Fruit fly (Drosophila melanogaster) whole organism, larva: ENCODE measurements around the gene CG45490.
"Not testable (repeated sequence)": the region's sequence is repeated elsewhere in the genome, so short reads cannot be mapped to it uniquely, and the experiment has no call there.

Source experiments
- noc ChIP-seq: fragments of 200-800 bp; sonication (Bioruptor generic); optimal IDR thresholded peaks from 3 replicates; lab custom pipeline; 2019; ENCODE audit warnings: missing biosample characterization, mild to moderate bottlenecking, missing genetic modification characterization, moderate library complexity

CG45490 gene

dm6 chrX:19934194-19934593, at the start of gene CG45490:
Gene CG45490, minus strand, starts transcription at chrX:19934294.
- TF ChIP-seq noc (tag; lab: Kevin White, UChicago), result not testable (repeated sequence)

dm6 chrX:19964215-19964614, 30.1 kb upstream of the CG45490 start:
- peak; percentile 34 for TF ChIP-seq noc (tag; lab: Kevin White, UChicago)

dm6 chrX:19960881-19961347, 26.8 kb upstream of the CG45490 start, which contains the start of gene Nep3:
Gene Nep3, plus strand, starts transcription at chrX:19961297.
- TF ChIP-seq noc (tag; lab: Kevin White, UChicago), result no peak

dm6 chrX:19959353-19959969, 25.4 kb upstream of the CG45490 start, which contains the start of gene CG12655:
Gene CG12655, minus strand, starts transcription at chrX:19959403.
- no peak for TF ChIP-seq noc (tag; lab: Kevin White, UChicago)

- TF ChIP-seq noc (tag; lab: Kevin White, UChicago), result not testable (repeated sequence)
These were observed 24.1 kb upstream of the CG45490 start, which contains the start of gene CG43784 for dm6 chrX:19958242-19958641. Gene CG43784, minus strand, starts transcription at chrX:19958342.

- TF ChIP-seq noc (tag; lab: Kevin White, UChicago), result not testable (repeated sequence)
These were observed 19.4 kb upstream of the CG45490 start, which contains the start of gene CG45494 for dm6 chrX:19953508-19953907. Gene CG45494, minus strand, starts transcription at chrX:19953608.

- not testable (repeated sequence) for TF ChIP-seq noc (tag; lab: Kevin White, UChicago)
These were observed 14.7 kb upstream of the CG45490 start, which contains the start of gene CG45493 for dm6 chrX:19948773-19949172. Gene CG45493, minus strand, starts transcription at chrX:19948873.

- not testable (repeated sequence) for TF ChIP-seq noc (tag; lab: Kevin White, UChicago)
These were observed 10.0 kb upstream of the CG45490 start, which contains the start of gene CG45492 for dm6 chrX:19944047-19944446. Gene CG45492, minus strand, starts transcription at chrX:19944147.

- not testable (repeated sequence) for TF ChIP-seq noc (tag; lab: Kevin White, UChicago)
These were observed 4.8 kb upstream of the CG45490 start, which contains the start of gene CG45491 for dm6 chrX:19938894-19939293. Gene CG45491, minus strand, starts transcription at chrX:19938994.

- not testable (repeated sequence) for TF ChIP-seq noc (tag; lab: Kevin White, UChicago)
These were observed 5.0 kb downstream of the CG45490 start, which contains the start of gene CG45489 for dm6 chrX:19929078-19929477. Gene CG45489, minus strand, starts transcription at chrX:19929178.

- TF ChIP-seq noc (tag; lab: Kevin White, UChicago), result not testable (repeated sequence)
These were observed 13.8 kb downstream of the CG45490 start, which contains the start of gene CG45488 for dm6 chrX:19920335-19920734. Gene CG45488, minus strand, starts transcription at chrX:19920435.

- not testable (repeated sequence) for TF ChIP-seq noc (tag; lab: Kevin White, UChicago)
These were observed 18.9 kb downstream of the CG45490 start, which contains the start of gene CG45487 for dm6 chrX:19915181-19915580. Gene CG45487, minus strand, starts transcription at chrX:19915281.

dm6 chrX:19910017-19910416, 24.1 kb downstream of the CG45490 start, which contains the start of gene CG45486:
Gene CG45486, minus strand, starts transcription at chrX:19910117.
- not testable (repeated sequence) for TF ChIP-seq noc (tag; lab: Kevin White, UChicago)

- no peak for TF ChIP-seq noc (tag; lab: Kevin White, UChicago)
These were observed 34.1 kb downstream of the CG45490 start for dm6 chrX:19899978-19900377.

dm6 chrX:19897991-19898473, 36.1 kb downstream of the CG45490 start:
- no peak for TF ChIP-seq noc (tag; lab: Kevin White, UChicago)

dm6 chrX:19897328-19897990, 36.6 kb downstream of the CG45490 start:
- no peak for TF ChIP-seq noc (tag; lab: Kevin White, UChicago)
